Worm (Caenorhabditis elegans) whole organism, L3 larva: ENCODE measurements around the gene F45G2.7.

Source experiments
- R02D3.7 ChIP-seq: fragments of 150-350 bp; optimal IDR thresholded peaks from 2 replicates; lab custom pipeline; 2014; ENCODE audit warnings: missing biosample characterization, missing genetic modification characterization
- ZK546.5 ChIP-seq: sonication (generic microtip); optimal IDR thresholded peaks from 2 replicates; lab custom pipeline; 2017; ENCODE audit warnings: missing biosample characterization, missing genetic modification characterization
- aly-2 ChIP-seq: fragments of 150-350 bp; optimal IDR thresholded peaks from 2 replicates; lab custom pipeline; 2014; ENCODE audit warnings: missing biosample characterization, missing genetic modification characterization
- ama-1 ChIP-seq: fragments of 150-350 bp; optimal IDR thresholded peaks from 2 replicates; lab custom pipeline; 2018
- ceh-16 ChIP-seq: sonication (generic microtip); optimal IDR thresholded peaks from 2 replicates; lab custom pipeline; 2017; ENCODE audit warnings: missing biosample characterization, missing genetic modification characterization
- ceh-28 ChIP-seq: fragments of 150-350 bp; optimal IDR thresholded peaks from 2 replicates; lab custom pipeline; 2014; ENCODE audit warnings: missing biosample characterization, missing genetic modification reagents, missing genetic modification characterization
- ceh-82 ChIP-seq: fragments of 150-350 bp; optimal IDR thresholded peaks from 2 replicates; lab custom pipeline; 2014; ENCODE audit warnings: missing biosample characterization, missing genetic modification characterization
- ceh-9 ChIP-seq: sonication (generic microtip); optimal IDR thresholded peaks from 2 replicates; lab custom pipeline; 2018; ENCODE audit warnings: missing biosample characterization, missing genetic modification characterization
- daf-12 ChIP-seq: fragments of 150-350 bp; optimal IDR thresholded peaks from 2 replicates; lab custom pipeline; 2014; ENCODE audit warnings: missing biosample characterization, missing genetic modification reagents, missing genetic modification characterization
- egl-27 ChIP-seq: sonication (generic microtip); optimal IDR thresholded peaks from 4 replicates; lab custom pipeline; 2017; ENCODE audit warnings: missing biosample characterization, missing genetic modification reagents, missing genetic modification characterization
- egl-5 ChIP-seq: fragments of 150-350 bp; optimal IDR thresholded peaks from 2 replicates; lab custom pipeline; 2017; ENCODE audit warnings: missing biosample characterization, missing genetic modification reagents, missing genetic modification characterization, inconsistent platforms
- elt-2 ChIP-seq: sonication (generic microtip); optimal IDR thresholded peaks from 2 replicates; lab custom pipeline; 2016; ENCODE audit warnings: missing genetic modification reagents, mild to moderate bottlenecking, missing genetic modification characterization, missing compliant biosample characterization
- elt-3 ChIP-seq, 3 experiments: fragments of 150-350 bp in 1 of 3; sonication (generic microtip) in 2 of 3; optimal IDR thresholded peaks; 2 replicates in 2 of 3; 4 replicates in 1 of 3; lab custom pipeline; 2014 to 2017; ENCODE audit warnings: missing biosample characterization in 3 of 3, missing genetic modification characterization in 3 of 3
- eor-1 ChIP-seq, 2 experiments: fragments of 150-350 bp; optimal IDR thresholded peaks; 2 replicates each; lab custom pipeline; 2014 to 2018; ENCODE audit warnings: missing biosample characterization in 2 of 2, missing genetic modification characterization in 2 of 2
- fkh-2 ChIP-seq: fragments of 150-350 bp; optimal IDR thresholded peaks from 2 replicates; lab custom pipeline; 2014; ENCODE audit warnings: missing biosample characterization, missing genetic modification reagents, missing genetic modification characterization
- fos-1 ChIP-seq: fragments of 150-350 bp; optimal IDR thresholded peaks from 2 replicates; lab custom pipeline; 2014; ENCODE audit warnings: missing biosample characterization, missing genetic modification characterization
- jun-1 ChIP-seq: fragments of 150-350 bp; optimal IDR thresholded peaks from 2 replicates; lab custom pipeline; 2014; ENCODE audit warnings: missing biosample characterization, missing genetic modification reagents, missing genetic modification characterization
- lin-15B ChIP-seq: fragments of 150-350 bp; optimal IDR thresholded peaks from 2 replicates; lab custom pipeline; 2014; ENCODE audit warnings: missing biosample characterization, missing genetic modification characterization
- lin-39 ChIP-seq: fragments of 150-350 bp; optimal IDR thresholded peaks from 2 replicates; lab custom pipeline; 2018; ENCODE audit warnings: missing biosample characterization, missing genetic modification reagents, missing genetic modification characterization
- lsy-12 ChIP-seq: sonication (generic microtip); optimal IDR thresholded peaks from 2 replicates; lab custom pipeline; 2016; ENCODE audit warnings: mild to moderate bottlenecking, missing genetic modification characterization, missing compliant biosample characterization
- mdl-1 ChIP-seq: fragments of 150-350 bp; optimal IDR thresholded peaks from 2 replicates; lab custom pipeline; 2014; ENCODE audit warnings: missing biosample characterization, missing genetic modification characterization
- nfya-1 ChIP-seq: sonication (generic microtip); optimal IDR thresholded peaks from 2 replicates; lab custom pipeline; 2017; ENCODE audit warnings: missing genetic modification characterization, mild to moderate bottlenecking, missing compliant biosample characterization, antibody characterized with exemption, moderate library complexity; ENCODE audit not compliant: insufficient read depth
- nhr-11 ChIP-seq: fragments of 150-350 bp; optimal IDR thresholded peaks from 2 replicates; lab custom pipeline; 2014; ENCODE audit warnings: missing biosample characterization, missing genetic modification characterization
- nhr-12 ChIP-seq: fragments of 150-350 bp; optimal IDR thresholded peaks from 2 replicates; lab custom pipeline; 2014; ENCODE audit warnings: missing biosample characterization, missing genetic modification characterization
- nhr-23 ChIP-seq: fragments of 150-350 bp; optimal IDR thresholded peaks from 2 replicates; lab custom pipeline; 2014; ENCODE audit warnings: missing biosample characterization, missing genetic modification reagents, missing genetic modification characterization
- nhr-25 ChIP-seq: sonication (generic microtip); optimal IDR thresholded peaks from 2 replicates; lab custom pipeline; 2017; ENCODE audit warnings: missing biosample characterization, missing genetic modification characterization
- nhr-28 ChIP-seq: fragments of 150-350 bp; optimal IDR thresholded peaks from 2 replicates; lab custom pipeline; 2014; ENCODE audit warnings: missing biosample characterization, missing genetic modification characterization
- nhr-67 ChIP-seq: fragments of 150-350 bp; optimal IDR thresholded peaks from 2 replicates; lab custom pipeline; 2014; ENCODE audit warnings: missing biosample characterization, missing genetic modification characterization
- nhr-76 ChIP-seq: fragments of 150-350 bp; sonication (generic microtip); optimal IDR thresholded peaks from 5 replicates; lab custom pipeline; 2014; ENCODE audit warnings: missing biosample characterization, missing genetic modification characterization
- nhr-77 ChIP-seq: fragments of 150-350 bp; optimal IDR thresholded peaks from 2 replicates; lab custom pipeline; 2014; ENCODE audit warnings: missing biosample characterization, missing genetic modification characterization
- pha-4 ChIP-seq: fragments of 150-350 bp; optimal IDR thresholded peaks from 2 replicates; lab custom pipeline; 2014; ENCODE audit warnings: missing biosample characterization, missing genetic modification reagents, missing genetic modification characterization
- pqm-1 ChIP-seq: fragments of 150-350 bp; optimal IDR thresholded peaks from 2 replicates; lab custom pipeline; 2017; ENCODE audit warnings: missing biosample characterization, missing genetic modification characterization, inconsistent platforms
- sea-2 ChIP-seq: fragments of 150-350 bp; sonication (generic microtip); optimal IDR thresholded peaks from 4 replicates; lab custom pipeline; 2014; ENCODE audit warnings: missing biosample characterization, missing genetic modification reagents, missing genetic modification characterization
- skn-1 ChIP-seq: fragments of 150-350 bp; optimal IDR thresholded peaks from 2 replicates; lab custom pipeline; 2014; ENCODE audit warnings: missing biosample characterization, missing genetic modification characterization
- snpc-4 ChIP-seq: fragments of 150-350 bp; optimal IDR thresholded peaks from 2 replicates; lab custom pipeline; 2014; ENCODE audit warnings: missing biosample characterization, missing genetic modification characterization
- tbx-2 ChIP-seq: sonication (generic microtip); optimal IDR thresholded peaks from 2 replicates; lab custom pipeline; 2016; ENCODE audit warnings: mild to moderate bottlenecking, missing genetic modification characterization, missing compliant biosample characterization
- unc-39 ChIP-seq: sonication (generic microtip); optimal IDR thresholded peaks from 4 replicates; lab custom pipeline; 2017; ENCODE audit warnings: missing biosample characterization, missing genetic modification characterization
- unc-62 ChIP-seq: fragments of 150-350 bp; sonication (generic microtip); optimal IDR thresholded peaks from 4 replicates; lab custom pipeline; 2014; ENCODE audit warnings: missing biosample characterization, missing genetic modification reagents, missing genetic modification characterization
- ztf-11 ChIP-seq: fragments of 150-350 bp; optimal IDR thresholded peaks from 2 replicates; lab custom pipeline; 2014; ENCODE audit warnings: missing biosample characterization, missing genetic modification characterization
- ztf-4 ChIP-seq: fragments of 150-350 bp; optimal IDR thresholded peaks from 2 replicates; lab custom pipeline; 2014; ENCODE audit warnings: missing biosample characterization, missing genetic modification characterization

The F45G2.7 gene

DNA sequence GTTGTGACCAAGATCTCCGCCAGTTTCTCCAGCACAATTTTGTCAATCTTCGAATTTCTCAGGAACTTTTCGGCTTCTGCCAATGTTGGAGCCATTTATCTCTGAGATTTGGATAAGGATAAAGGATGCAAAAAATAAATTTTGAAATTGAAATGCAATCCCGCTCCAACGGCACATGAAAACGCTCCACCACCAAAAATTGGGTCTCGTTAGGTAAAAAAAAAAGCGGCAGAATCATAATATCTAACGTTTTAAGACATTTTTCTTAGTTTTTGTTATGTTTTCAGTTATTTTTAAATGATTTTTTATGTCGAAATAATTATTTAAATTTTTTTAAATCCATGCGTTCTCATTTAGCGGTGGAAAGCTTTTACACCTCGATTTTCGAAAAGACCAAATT lies at the start of gene F45G2.7:
Gene F45G2.7, minus strand, starts transcription at position 101 of the 400 bp plus-strand sequence.
- TF ChIP-seq pha-4 (tag; lab: Kevin White, UChicago) (no peak), lin-39 (no peak), jun-1 (tag; lab: Kevin White, UChicago) (no peak), mdl-1 (tag; lab: Kevin White, UChicago) (no peak), nhr-23 (no peak), nfya-1 (tag; lab: Kevin White, UChicago) (no peak), aly-2 (no peak), eor-1 (tag; optimal IDR thresholded peaks at IDR 0.05; lab: Kevin White, UChicago) (no peak), fos-1 (tag; lab: Kevin White, UChicago) (no peak), unc-62 (no peak), lin-15B (tag; lab: Kevin White, UChicago) (no peak), sea-2 (no peak), nhr-28 (no peak), ama-1 (lab: Kevin White, UChicago) (no peak), nhr-11 (tag; lab: Kevin White, UChicago) (no peak), ceh-82 (tag; lab: Kevin White, UChicago) (no peak), ceh-16 (tag; lab: Kevin White, UChicago) (no peak), egl-5 (no peak), nhr-25 (tag; lab: Kevin White, UChicago) (no peak)

DNA sequence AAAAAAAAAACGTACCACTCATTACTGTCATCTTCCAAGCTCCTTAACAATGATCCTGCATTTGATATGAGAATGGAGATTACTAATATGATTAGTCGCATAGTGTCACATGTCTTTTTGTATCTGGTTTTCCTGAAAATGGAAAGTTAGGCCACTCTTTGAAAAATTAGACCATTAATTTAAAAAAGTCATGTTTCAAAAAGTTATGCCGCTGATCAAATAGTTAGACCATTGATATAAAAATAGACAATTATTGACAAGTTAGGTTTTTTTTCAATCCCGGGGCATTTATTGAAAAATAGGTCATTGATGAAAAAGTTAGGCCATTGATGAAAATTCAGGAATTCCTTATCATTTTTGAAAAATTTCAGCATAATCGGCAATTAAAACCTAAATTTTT lies 49.7 kb upstream of the F45G2.7 start, which contains the start of gene acc-4:
Gene acc-4, minus strand, starts transcription at position 101 of the 400 bp plus-strand sequence.
- no peak for TF ChIP-seq nhr-67 (tag; lab: Kevin White, UChicago)
- TF ChIP-seq, all 47 proteins: peak for 0

DNA sequence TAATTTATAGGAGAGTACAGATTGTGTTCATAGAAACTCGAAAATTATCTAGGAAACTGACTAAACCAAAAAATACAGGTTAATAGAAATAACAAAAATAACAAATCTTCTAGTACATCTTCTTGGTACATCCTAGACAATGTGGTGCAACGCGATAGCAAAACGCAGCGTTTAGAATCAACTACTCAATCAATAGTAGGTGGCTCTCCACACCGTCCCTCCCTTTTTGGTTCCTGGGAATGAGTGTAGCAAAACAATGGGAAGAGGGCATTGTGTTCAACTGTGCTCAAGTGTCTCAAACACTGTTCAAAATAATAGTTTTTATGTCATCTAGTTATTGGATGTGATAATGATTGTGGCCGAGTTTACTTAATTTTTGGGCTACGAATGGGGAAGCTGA lies 42.4 kb upstream of the F45G2.7 start, which contains the start of gene T27E9.6:
Gene T27E9.6, minus strand, starts transcription at position 101 of the 400 bp plus-strand sequence.
- TF ChIP-seq nhr-67 (tag; lab: Kevin White, UChicago) (no peak), nhr-12 (tag; lab: Kevin White, UChicago) (no peak), eor-1 (tag; optimal IDR thresholded peaks at IDR 0.05; lab: Kevin White, UChicago) (no peak), ztf-11 (tag; lab: Kevin White, UChicago) (no peak), pha-4 (tag; lab: Kevin White, UChicago) (no peak), nhr-77 (tag; lab: Kevin White, UChicago) (no peak), unc-39 (no peak), ceh-16 (tag; lab: Kevin White, UChicago) (no peak), nhr-25 (tag; lab: Kevin White, UChicago) (no peak), jun-1 (tag; lab: Kevin White, UChicago) (no peak), elt-2 (tag; lab: Kevin White, UChicago) (no peak), mdl-1 (tag; lab: Kevin White, UChicago) (no peak), egl-27 (tag; lab: Kevin White, UChicago) (no peak)

DNA sequence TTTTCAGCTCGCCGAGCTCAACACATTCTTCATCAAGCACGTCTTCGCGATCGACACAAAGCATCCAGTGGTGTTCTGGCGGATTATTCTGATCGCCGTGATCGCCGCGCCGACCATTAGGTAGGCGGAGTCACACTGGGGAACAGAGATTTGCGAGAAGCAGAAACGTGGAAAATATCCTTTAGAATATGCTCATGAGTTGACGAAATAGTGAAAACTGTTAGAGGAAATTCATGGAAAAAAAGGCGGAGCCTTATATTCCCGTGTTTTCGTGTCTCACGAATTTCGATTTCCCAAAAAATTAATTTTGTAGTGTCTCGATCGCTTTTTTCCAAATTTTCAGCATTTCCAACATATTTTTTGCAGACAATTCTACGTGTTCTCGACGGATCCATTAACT lies 40.2 kb upstream of the F45G2.7 start:
- TF ChIP-seq egl-27 (tag; lab: Kevin White, UChicago) (no peak), sea-2 (no peak), ceh-28 (tag; lab: Kevin White, UChicago) (no peak), lsy-12 (tag; lab: Kevin White, UChicago) (no peak), R02D3.7 (tag; lab: Kevin White, UChicago) (no peak), ceh-16 (tag; lab: Kevin White, UChicago) (no peak), egl-5 (no peak), mdl-1 (tag; lab: Kevin White, UChicago) (no peak), nhr-77 (tag; lab: Kevin White, UChicago) (no peak), lin-39 (no peak), ZK546.5 (tag; lab: Kevin White, UChicago) (no peak), ama-1 (lab: Kevin White, UChicago) (no peak), skn-1 (no peak), daf-12 (no peak)

DNA sequence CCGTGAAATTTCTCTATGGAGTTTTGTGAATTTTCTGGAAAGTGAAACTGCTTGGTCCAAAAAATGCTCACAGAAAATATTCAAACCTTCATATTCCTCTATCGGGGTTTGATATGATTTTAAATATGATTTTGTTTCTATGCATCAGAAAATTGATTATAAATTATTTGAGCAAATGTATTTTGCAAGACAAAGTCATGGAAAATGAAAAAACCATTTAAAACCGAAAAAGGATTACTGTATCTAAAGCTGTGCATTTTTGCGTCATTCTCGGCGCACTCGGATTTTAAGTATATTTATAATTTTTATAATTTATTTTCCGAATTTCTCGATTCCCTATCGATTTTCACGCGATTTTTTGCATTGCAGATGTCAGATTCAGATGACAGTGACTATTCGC lies 37.2 kb upstream of the F45G2.7 start, which contains the start of gene pssy-2:
Gene pssy-2, plus strand, starts transcription at position 301 of the 400 bp plus-strand sequence.
- TF ChIP-seq nhr-76 (tag; lab: Kevin White, UChicago) (no peak), pqm-1 (tag; lab: Kevin White, UChicago) (no peak), nfya-1 (tag; lab: Kevin White, UChicago) (no peak), ceh-28 (tag; lab: Kevin White, UChicago) (no peak), lin-39 (no peak), unc-62 (no peak), nhr-67 (tag; lab: Kevin White, UChicago) (no peak), nhr-77 (tag; lab: Kevin White, UChicago) (no peak), ceh-9 (tag; lab: Kevin White, UChicago) (no peak), ztf-4 (tag; lab: Kevin White, UChicago) (no peak), snpc-4 (tag; lab: Kevin White, UChicago) (no peak), tbx-2 (tag; lab: Kevin White, UChicago) (no peak), mdl-1 (tag; lab: Kevin White, UChicago) (no peak), elt-3 (tag; optimal IDR thresholded peaks at IDR 0.05; lab: Kevin White, UChicago) (no peak), skn-1 (no peak), fkh-2 (tag; lab: Kevin White, UChicago) (no peak)
